Worm (Caenorhabditis elegans) whole organism, L4/young adult: ENCODE measurements around the gene K10G4.5.

ENCODE experiments used
- W03F9.2 ChIP-seq: fragments of 150-350 bp; optimal IDR thresholded peaks from 2 replicates; lab custom pipeline; 2014; ENCODE audit warnings: missing biosample characterization, missing genetic modification characterization
- dao-5 ChIP-seq: sonication (generic microtip); optimal IDR thresholded peaks from 2 replicates; lab custom pipeline; 2016; ENCODE audit warnings: missing genotype, missing genetic modification characterization, moderate library complexity, missing compliant biosample characterization
- him-1 ChIP-seq: sonication (generic microtip); optimal IDR thresholded peaks from 2 replicates; lab custom pipeline; 2016; ENCODE audit warnings: missing genotype, missing genetic modification reagents, missing genetic modification characterization, missing compliant biosample characterization

ce11 chrV:17317297-17317696, 16.0 kb upstream of the K10G4.5 start:
- TF ChIP-seq him-1 (tag; lab: Kevin White, UChicago) (no peak), dao-5 (tag; lab: Kevin White, UChicago) (no peak), W03F9.2 (tag; lab: Kevin White, UChicago) (no peak)
